Fruit fly (Drosophila melanogaster) whole organism, prepupa: ENCODE measurements around the gene CG15546.

Experiments used
- CG11294 ChIP-seq: fragments of 200-800 bp; sonication (Bioruptor generic); IDR thresholded peaks from 2 replicates; pipeline ENCODE4 v1.3.6; 2022; ENCODE audit warnings: missing biosample characterization, missing genetic modification characterization
- CG1621 ChIP-seq: fragments of 200-800 bp; sonication (Bioruptor generic); optimal IDR thresholded peaks from 3 replicates; lab custom pipeline; 2018; ENCODE audit warnings: missing biosample characterization, mild to moderate bottlenecking, missing genetic modification characterization
- CG3919 ChIP-seq: fragments of 200-800 bp; sonication (Bioruptor generic); optimal IDR thresholded peaks from 3 replicates; lab custom pipeline; 2016; ENCODE audit warnings: missing biosample characterization, missing genetic modification characterization
- CG6854 ChIP-seq: fragments of 200-800 bp; sonication (Bioruptor generic); optimal IDR thresholded peaks from 2 replicates; lab custom pipeline; 2017; ENCODE audit warnings: missing biosample characterization, mild to moderate bottlenecking, missing genetic modification characterization
- CG9139 ChIP-seq: fragments of 200-800 bp; sonication (Bioruptor generic); optimal IDR thresholded peaks from 3 replicates; lab custom pipeline; 2017; ENCODE audit warnings: missing biosample characterization, mild to moderate bottlenecking, missing genetic modification characterization
- Smox ChIP-seq: fragments of 200-800 bp; sonication (Bioruptor generic); optimal IDR thresholded peaks from 3 replicates; lab custom pipeline; 2016; ENCODE audit warnings: missing biosample characterization, missing genetic modification characterization
- eg ChIP-seq: fragments of 200-800 bp; sonication (Bioruptor generic); IDR thresholded peaks from 3 replicates; pipeline ENCODE4 v1.3.6; 2022; ENCODE audit warnings: missing biosample characterization, missing genetic modification characterization
- ss ChIP-seq, 2 experiments: fragments of 200-800 bp; sonication (Bioruptor generic); optimal IDR thresholded peaks; 2 replicates in 1 of 2; 3 replicates in 1 of 2; lab custom pipeline; 2017 to 2018; ENCODE audit warnings: mild to moderate bottlenecking in 2 of 2, missing biosample characterization in 2 of 2, missing genetic modification characterization in 2 of 2, moderate library complexity in 1 of 2
- topi ChIP-seq: fragments of 200-800 bp; sonication (Bioruptor generic); optimal IDR thresholded peaks from 3 replicates; lab custom pipeline; 2016; ENCODE audit warnings: missing biosample characterization, missing genetic modification characterization

dm6 chr3R:30916024-30916423 lies 40.0 kb upstream of the CG15546 start:
- TF ChIP-seq CG9139: no peak
- TF ChIP-seq CG6854 (GFP tag; lab: Kevin White, UChicago): no peak
- TF ChIP-seq CG11294 (GFP tag; lab: Robert Waterston, UW): no peak
- TF ChIP-seq topi (GFP tag; lab: Kevin White, UChicago): no peak
- TF ChIP-seq CG1621 (tag; lab: Kevin White, UChicago): no peak
- TF ChIP-seq ss (GFP tag; optimal IDR thresholded peaks at IDR 0.05; lab: Kevin White, UChicago): no peak
- TF ChIP-seq Smox (GFP tag; lab: Kevin White, UChicago): no peak
- no peak for TF ChIP-seq CG3919 (GFP tag; lab: Kevin White, UChicago)
- TF ChIP-seq eg (GFP tag; lab: Robert Waterston, UW): no peak
